Worm (Caenorhabditis elegans) whole organism, L3 larva: Measurements from ENCODE around the gene F32D1.7.

Experiments
- aly-2 ChIP-seq: fragments of 150-350 bp; optimal IDR thresholded peaks from 2 replicates; lab custom pipeline; 2014; ENCODE audit warnings: missing biosample characterization, missing genetic modification characterization
- elt-2 ChIP-seq: sonication (generic microtip); optimal IDR thresholded peaks from 2 replicates; lab custom pipeline; 2016; ENCODE audit warnings: missing genetic modification reagents, mild to moderate bottlenecking, missing genetic modification characterization, missing compliant biosample characterization
- nhr-237 ChIP-seq: fragments of 150-350 bp; optimal IDR thresholded peaks from 2 replicates; lab custom pipeline; 2014; ENCODE audit warnings: missing biosample characterization, missing genetic modification characterization
- pqm-1 ChIP-seq: fragments of 150-350 bp; optimal IDR thresholded peaks from 2 replicates; lab custom pipeline; 2017; ENCODE audit warnings: missing biosample characterization, missing genetic modification characterization, inconsistent platforms
- snpc-4 ChIP-seq: fragments of 150-350 bp; optimal IDR thresholded peaks from 2 replicates; lab custom pipeline; 2014; ENCODE audit warnings: missing biosample characterization, missing genetic modification characterization
- ztf-11 ChIP-seq: fragments of 150-350 bp; optimal IDR thresholded peaks from 2 replicates; lab custom pipeline; 2014; ENCODE audit warnings: missing biosample characterization, missing genetic modification characterization

ce11 chrV:4398884-4399283 is 22.9 kb upstream of the F32D1.7 start:
- no peak for TF ChIP-seq snpc-4 (tag; lab: Kevin White, UChicago)
- no peak for TF ChIP-seq elt-2 (tag; lab: Kevin White, UChicago)
- no peak for TF ChIP-seq pqm-1 (tag; lab: Kevin White, UChicago)
- no peak for TF ChIP-seq nhr-237 (tag; lab: Kevin White, UChicago)
- no peak for TF ChIP-seq ztf-11
- no peak for TF ChIP-seq aly-2 (tag; lab: Kevin White, UChicago)
